Fruit fly (Drosophila melanogaster): ENCODE data around the gene CG6138.

dm6 chr2L:10543992-10544391 is 23.1 kb upstream of the CG6138 start:
- TF ChIP-seq CG12605 (GFP tag; IDR thresholded peaks at IDR 0.05) (no peak), CG32121 (GFP tag; IDR thresholded peaks at IDR 0.05) (no peak), CG15710 (tag; optimal IDR thresholded peaks at IDR 0.05) (no peak), Pif1A (GFP tag; optimal IDR thresholded peaks at IDR 0.05) (no peak), CG8301 (tag; optimal IDR thresholded peaks at IDR 0.05) (no peak)

All from whole organism, pupa.